Worm (Caenorhabditis elegans): ENCODE data around the gene sre-54.

Gene sre-54

DNA sequence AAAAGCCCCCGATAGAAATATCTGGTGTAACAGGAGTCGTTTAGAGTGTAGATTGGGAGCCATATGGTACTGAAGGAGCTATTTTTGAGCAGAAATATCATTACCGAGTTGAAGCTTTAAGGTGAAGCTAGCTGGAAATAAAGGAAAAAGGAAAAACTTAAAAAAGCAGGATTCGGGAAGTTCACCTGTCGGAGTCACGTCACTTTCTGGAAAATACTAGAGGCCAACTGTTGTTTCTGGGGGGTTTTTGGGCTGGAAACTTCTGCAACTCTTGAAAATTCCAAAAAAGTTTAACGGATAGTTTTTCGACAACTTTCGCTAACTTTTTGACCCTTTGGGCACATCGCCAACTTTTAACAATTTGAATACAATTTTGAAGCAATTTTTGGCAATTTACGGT lies 9.4 kb upstream of the sre-54 start, which contains the start of gene sre-53:
Gene sre-53, minus strand, starts transcription at position 101 of the 400 bp plus-strand sequence.
- TF ChIP-seq flt-1 (GFP tag; IDR thresholded peaks at IDR 0.05) = no peak
- no peak for TF ChIP-seq ztf-23 (GFP tag; IDR thresholded peaks at IDR 0.05)
- no peak for TF ChIP-seq tab-1 (GFP tag; IDR thresholded peaks at IDR 0.05)
- no peak for TF ChIP-seq med-1 (GFP tag; optimal IDR thresholded peaks at IDR 0.05; ENCODE audit: insufficient read depth)
- TF ChIP-seq ztf-29 (GFP tag; IDR thresholded peaks at IDR 0.05) = no peak
- TF ChIP-seq cog-1 (tag; optimal IDR thresholded peaks at IDR 0.05) = no peak
- no peak for TF ChIP-seq T22C8.4 (GFP tag; IDR thresholded peaks at IDR 0.05)
- no peak for TF ChIP-seq ref-1 (GFP tag; conservative IDR thresholded peaks at IDR 0.05)
- TF ChIP-seq klf-2 (GFP tag; conservative IDR thresholded peaks at IDR 0.05) = no peak

- TF ChIP-seq klf-2 (GFP tag; conservative IDR thresholded peaks at IDR 0.05) = no peak
- TF ChIP-seq ztf-23 (GFP tag; IDR thresholded peaks at IDR 0.05) = no peak
- TF ChIP-seq ref-1 (GFP tag; conservative IDR thresholded peaks at IDR 0.05) = no peak
- TF ChIP-seq ztf-29 (GFP tag; IDR thresholded peaks at IDR 0.05) = no peak
- TF ChIP-seq flt-1 (GFP tag; IDR thresholded peaks at IDR 0.05) = no peak
- TF ChIP-seq med-1 (GFP tag; optimal IDR thresholded peaks at IDR 0.05; ENCODE audit: insufficient read depth) = no peak
Observed at ce11 chrII:12324159-12324558, 8.6 kb upstream of the sre-54 start, which contains the start of gene sre-56. Gene sre-56, plus strand, starts transcription at chrII:12324459.

- TF ChIP-seq ref-1 (GFP tag; conservative IDR thresholded peaks at IDR 0.05) (no peak), T22C8.4 (GFP tag; IDR thresholded peaks at IDR 0.05) (no peak), med-1 (GFP tag; optimal IDR thresholded peaks at IDR 0.05; ENCODE audit: insufficient read depth) (no peak), klf-2 (GFP tag; conservative IDR thresholded peaks at IDR 0.05) (no peak), ztf-29 (GFP tag; IDR thresholded peaks at IDR 0.05) (no peak), ztf-23 (GFP tag; IDR thresholded peaks at IDR 0.05) (no peak), cog-1 (tag; optimal IDR thresholded peaks at IDR 0.05) (no peak), flt-1 (GFP tag; IDR thresholded peaks at IDR 0.05) (no peak), tab-1 (GFP tag; IDR thresholded peaks at IDR 0.05) (no peak)
Observed at ce11 chrII:12328994-12329393, 3.7 kb upstream of the sre-54 start, which contains the start of gene sre-55. Gene sre-55, plus strand, starts transcription at chrII:12329294.

DNA sequence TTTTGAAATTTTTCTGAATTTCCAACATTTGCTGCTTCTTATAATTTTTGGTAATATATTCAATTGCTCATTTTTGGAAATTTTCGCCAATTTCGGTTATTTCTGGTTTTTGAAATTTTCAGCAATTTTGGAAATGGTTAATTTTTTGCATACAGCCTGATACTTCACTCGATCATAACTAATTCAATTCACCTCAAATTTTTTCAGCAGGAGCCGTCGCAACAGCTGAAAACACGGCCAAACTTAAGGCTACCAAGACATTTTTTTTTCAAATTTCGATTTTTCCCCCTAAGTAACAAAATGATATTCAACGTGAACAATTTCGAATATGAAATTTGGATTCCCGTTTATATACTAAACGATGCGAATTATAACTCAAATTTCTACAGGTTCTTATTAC lies 2.7 kb downstream of the sre-54 start, which contains the start of gene sre-52:
Gene sre-52, plus strand, starts transcription at position 301 of the 400 bp plus-strand sequence.
- TF ChIP-seq flt-1 (GFP tag; IDR thresholded peaks at IDR 0.05) = no peak
- TF ChIP-seq ref-1 (GFP tag; conservative IDR thresholded peaks at IDR 0.05) = no peak
- no peak for TF ChIP-seq ztf-23 (GFP tag; IDR thresholded peaks at IDR 0.05)
- TF ChIP-seq ztf-29 (GFP tag; IDR thresholded peaks at IDR 0.05) = no peak
- no peak for TF ChIP-seq klf-2 (GFP tag; conservative IDR thresholded peaks at IDR 0.05)
- TF ChIP-seq cog-1 (tag; optimal IDR thresholded peaks at IDR 0.05) = no peak
- TF ChIP-seq tab-1 (GFP tag; IDR thresholded peaks at IDR 0.05) = no peak
- TF ChIP-seq T22C8.4 (GFP tag; IDR thresholded peaks at IDR 0.05) = no peak
- TF ChIP-seq med-1 (GFP tag; optimal IDR thresholded peaks at IDR 0.05; ENCODE audit: insufficient read depth) = no peak

DNA sequence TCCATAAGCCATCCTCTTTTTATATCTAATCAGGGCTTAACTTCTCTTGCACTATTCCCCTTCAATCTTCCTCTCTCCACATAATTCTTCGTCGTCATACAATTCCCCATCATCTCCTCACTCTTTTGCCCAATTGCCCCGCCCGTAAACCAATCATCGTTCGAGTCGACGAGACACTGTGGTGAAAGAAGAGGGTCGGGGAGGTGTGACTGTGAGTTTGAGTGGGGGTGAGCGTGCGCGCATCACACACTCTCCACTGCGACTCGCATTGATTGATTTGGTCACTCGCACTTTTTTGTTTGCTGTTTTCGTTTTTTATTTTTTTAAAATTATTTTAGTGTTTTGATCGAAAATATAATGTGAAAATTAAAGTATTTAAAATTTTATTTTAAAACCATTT lies 6.4 kb downstream of the sre-54 start:
- no peak for TF ChIP-seq klf-2 (GFP tag; conservative IDR thresholded peaks at IDR 0.05)
- TF ChIP-seq ztf-29 (GFP tag; IDR thresholded peaks at IDR 0.05) = no peak
- no peak for TF ChIP-seq med-1 (GFP tag; optimal IDR thresholded peaks at IDR 0.05; ENCODE audit: insufficient read depth)
- 0 out of 2 replicates have a peak, but pooled peaks have one; percentile 22 for TF ChIP-seq ztf-23 (GFP tag; IDR thresholded peaks at IDR 0.05)
- no peak for TF ChIP-seq tab-1 (GFP tag; IDR thresholded peaks at IDR 0.05)
- no peak; the same call in 1 of the 2 replicates for TF ChIP-seq ref-1 (GFP tag; conservative IDR thresholded peaks at IDR 0.05)
- TF ChIP-seq cog-1 (tag; optimal IDR thresholded peaks at IDR 0.05) = peak; percentile 59
- peak; percentile 68; the same call in 1 of the 2 replicates for TF ChIP-seq flt-1 (GFP tag; IDR thresholded peaks at IDR 0.05)
- TF ChIP-seq T22C8.4 (GFP tag; IDR thresholded peaks at IDR 0.05) = peak; percentile 80

ce11 chrII:12339644-12340043 lies 6.9 kb downstream of the sre-54 start, which contains the start of gene sop-2:
Gene sop-2, plus strand, starts transcription at chrII:12339944.
- no peak for TF ChIP-seq klf-2 (GFP tag; conservative IDR thresholded peaks at IDR 0.05)
- TF ChIP-seq cog-1 (tag; optimal IDR thresholded peaks at IDR 0.05) = no peak

ce11 chrII:12341566-12342223 lies 9.0 kb downstream of the sre-54 start:
- TF ChIP-seq med-1 (GFP tag; optimal IDR thresholded peaks at IDR 0.05; ENCODE audit: insufficient read depth) (no peak), tab-1 (GFP tag; IDR thresholded peaks at IDR 0.05) (no peak), flt-1 (GFP tag; IDR thresholded peaks at IDR 0.05) (no peak), cog-1 (tag; optimal IDR thresholded peaks at IDR 0.05) (no peak), ztf-29 (GFP tag; IDR thresholded peaks at IDR 0.05) (no peak), ztf-23 (GFP tag; IDR thresholded peaks at IDR 0.05) (no peak), klf-2 (GFP tag; conservative IDR thresholded peaks at IDR 0.05) (no peak), ref-1 (GFP tag; conservative IDR thresholded peaks at IDR 0.05) (no peak), T22C8.4 (GFP tag; IDR thresholded peaks at IDR 0.05) (no peak)

- no peak for TF ChIP-seq T22C8.4 (GFP tag; IDR thresholded peaks at IDR 0.05)
- no peak for TF ChIP-seq ref-1 (GFP tag; conservative IDR thresholded peaks at IDR 0.05)
- TF ChIP-seq ztf-23 (GFP tag; IDR thresholded peaks at IDR 0.05) = no peak
- no peak for TF ChIP-seq med-1 (GFP tag; optimal IDR thresholded peaks at IDR 0.05; ENCODE audit: insufficient read depth)
- no peak for TF ChIP-seq flt-1 (GFP tag; IDR thresholded peaks at IDR 0.05)
- no peak for TF ChIP-seq cog-1 (tag; optimal IDR thresholded peaks at IDR 0.05)
- TF ChIP-seq tab-1 (GFP tag; IDR thresholded peaks at IDR 0.05) = no peak
- TF ChIP-seq klf-2 (GFP tag; conservative IDR thresholded peaks at IDR 0.05) = no peak
- no peak for TF ChIP-seq ztf-29 (GFP tag; IDR thresholded peaks at IDR 0.05)
Observed at ce11 chrII:12342928-12343327, 10.2 kb downstream of the sre-54 start.

- TF ChIP-seq ztf-29 (GFP tag; IDR thresholded peaks at IDR 0.05) (no peak), T22C8.4 (GFP tag; IDR thresholded peaks at IDR 0.05) (no peak), klf-2 (GFP tag; conservative IDR thresholded peaks at IDR 0.05) (no peak), tab-1 (GFP tag; IDR thresholded peaks at IDR 0.05) (no peak), cog-1 (tag; optimal IDR thresholded peaks at IDR 0.05) (no peak), ref-1 (GFP tag; conservative IDR thresholded peaks at IDR 0.05) (no peak), ztf-23 (GFP tag; IDR thresholded peaks at IDR 0.05) (no peak), flt-1 (GFP tag; IDR thresholded peaks at IDR 0.05) (no peak), med-1 (GFP tag; optimal IDR thresholded peaks at IDR 0.05; ENCODE audit: insufficient read depth) (no peak)
Observed at ce11 chrII:12343710-12344109, 11.0 kb downstream of the sre-54 start.

Measured in whole organism, midembryonic.